Fruit fly (Drosophila melanogaster) whole organism, embryonic: ENCODE results near the gene CG42728.

Experiments
- Blimp-1 ChIP-seq: fragments of 200-800 bp; sonication (Bioruptor generic); optimal IDR thresholded peaks from 3 replicates; lab custom pipeline; 2018; ENCODE audit warnings: missing biosample characterization, missing genetic modification characterization, mild to moderate bottlenecking, moderate library complexity, missing genetic modification reagents
- CG10209 ChIP-seq: fragments of 200-800 bp; sonication (Bioruptor generic); optimal IDR thresholded peaks from 3 replicates; lab custom pipeline; 2017; ENCODE audit warnings: missing biosample characterization, mild to moderate bottlenecking, missing genetic modification characterization, missing genetic modification reagents
- CG1024 ChIP-seq: fragments of 200-800 bp; sonication (Bioruptor generic); IDR thresholded peaks from 2 replicates; pipeline ENCODE4 v1.3.6; 2022; ENCODE audit warnings: missing biosample characterization, missing genetic modification characterization
- CG10274 ChIP-seq: fragments of 200-800 bp; sonication (Bioruptor generic); optimal IDR thresholded peaks from 3 replicates; lab custom pipeline; 2017; ENCODE audit warnings: missing biosample characterization, mild to moderate bottlenecking, missing genetic modification characterization
- CG10979 ChIP-seq: fragments of 200-800 bp; sonication (Bioruptor generic); optimal IDR thresholded peaks from 2 replicates; lab custom pipeline; 2018; ENCODE audit warnings: missing biosample characterization, mild to moderate bottlenecking, missing genetic modification characterization, moderate library complexity
- CG11695 ChIP-seq: fragments of 200-800 bp; sonication (Bioruptor generic); IDR thresholded peaks from 3 replicates; pipeline ENCODE4 v1.3.6; 2022; ENCODE audit warnings: missing biosample characterization, missing genetic modification characterization
- CG12071 ChIP-seq: fragments of 200-800 bp; sonication (Bioruptor generic); optimal IDR thresholded peaks from 3 replicates; lab custom pipeline; 2018; ENCODE audit warnings: missing biosample characterization, mild to moderate bottlenecking, missing genetic modification characterization
- CG14441 ChIP-seq: fragments of 200-800 bp; sonication (Bioruptor generic); IDR thresholded peaks from 2 replicates; pipeline ENCODE4 v1.3.6; 2022; ENCODE audit warnings: missing biosample characterization, missing genetic modification characterization
- CG15073 ChIP-seq: fragments of 200-800 bp; sonication (Bioruptor generic); optimal IDR thresholded peaks from 2 replicates; lab custom pipeline; 2016; ENCODE audit warnings: missing biosample characterization, missing genetic modification characterization
- CG16863 ChIP-seq: fragments of 200-800 bp; sonication (Bioruptor generic); optimal IDR thresholded peaks from 3 replicates; lab custom pipeline; 2016; ENCODE audit warnings: missing biosample characterization, missing genetic modification characterization
- CG2199 ChIP-seq: fragments of 200-800 bp; sonication (Bioruptor generic); IDR thresholded peaks from 3 replicates; pipeline ENCODE4 v1.3.6; 2022; ENCODE audit warnings: missing biosample characterization, missing genetic modification characterization
- CG32772 ChIP-seq: fragments of 200-800 bp; sonication (Bioruptor generic); IDR thresholded peaks from 2 replicates; pipeline ENCODE4 v1.3.6; 2022; ENCODE audit warnings: missing biosample characterization, missing genetic modification characterization
- CG34224 ChIP-seq: fragments of 200-800 bp; sonication (Bioruptor generic); IDR thresholded peaks from 3 replicates; pipeline ENCODE4 v1.3.6; 2022; ENCODE audit warnings: missing biosample characterization, missing genetic modification characterization; ENCODE audit not compliant: partially characterized antibody
- CG3847 ChIP-seq: fragments of 200-800 bp; sonication (Bioruptor generic); IDR thresholded peaks from 2 replicates; pipeline ENCODE4 v1.3.6; 2022; ENCODE audit warnings: missing biosample characterization, missing genetic modification characterization
- CG6854 ChIP-seq: fragments of 200-800 bp; sonication (Bioruptor generic); optimal IDR thresholded peaks from 3 replicates; lab custom pipeline; 2017; ENCODE audit warnings: missing biosample characterization, mild to moderate bottlenecking, missing genetic modification characterization
- CG7357 ChIP-seq: fragments of 200-800 bp; sonication (Bioruptor generic); IDR thresholded peaks from 3 replicates; pipeline ENCODE4 v1.3.6; 2022; ENCODE audit warnings: missing biosample characterization, missing genetic modification characterization
- CG9215 ChIP-seq: fragments of 200-800 bp; sonication (Bioruptor generic); IDR thresholded peaks from 2 replicates; pipeline ENCODE4 v1.3.6; 2022; ENCODE audit warnings: missing biosample characterization, missing genetic modification characterization
- D19B ChIP-seq: fragments of 200-800 bp; sonication (Bioruptor generic); optimal IDR thresholded peaks from 2 replicates; lab custom pipeline; 2017; ENCODE audit warnings: missing biosample characterization, mild to moderate bottlenecking, missing genetic modification characterization
- E2f1 ChIP-seq: fragments of 200-800 bp; sonication (Bioruptor generic); IDR thresholded peaks from 2 replicates; pipeline ENCODE4 v1.3.6; 2022; ENCODE audit warnings: missing biosample characterization, missing genetic modification characterization
- Gug ChIP-seq: fragments of 200-800 bp; sonication (Bioruptor generic); IDR thresholded peaks from 4 replicates; pipeline ENCODE4 v1.3.6; 2022; ENCODE audit warnings: missing biosample characterization, missing genetic modification characterization
- H15 ChIP-seq: fragments of 200-800 bp; sonication (Bioruptor generic); IDR thresholded peaks from 3 replicates; pipeline ENCODE4 v1.3.6; 2022; ENCODE audit warnings: missing biosample characterization, missing genetic modification characterization
- H2.0 ChIP-seq: fragments of 200-800 bp; sonication (Bioruptor generic); IDR thresholded peaks from 2 replicates; pipeline ENCODE4 v1.3.6; 2022; ENCODE audit warnings: missing biosample characterization, missing genetic modification characterization
- HmgD ChIP-seq: fragments of 200-800 bp; sonication (Bioruptor generic); optimal IDR thresholded peaks from 3 replicates; lab custom pipeline; 2016; ENCODE audit warnings: missing biosample characterization, missing genetic modification characterization
- MESR4 ChIP-seq: fragments of 200-800 bp; sonication (Bioruptor generic); optimal IDR thresholded peaks from 2 replicates; lab custom pipeline; 2018; ENCODE audit warnings: missing biosample characterization, mild to moderate bottlenecking, missing genetic modification characterization, moderate library complexity
- Neu2 ChIP-seq: fragments of 200-800 bp; sonication (Bioruptor generic); optimal IDR thresholded peaks from 3 replicates; lab custom pipeline; 2016; ENCODE audit warnings: missing biosample characterization, missing genetic modification characterization, borderline replicate concordance
- Optix ChIP-seq: fragments of 200-800 bp; sonication (Bioruptor generic); IDR thresholded peaks from 3 replicates; pipeline ENCODE4 v1.3.6; 2022; ENCODE audit warnings: missing biosample characterization, missing genetic modification characterization
- Sry-δ ChIP-seq: fragments of 200-800 bp; sonication (Bioruptor generic); optimal IDR thresholded peaks from 2 replicates; lab custom pipeline; 2016; ENCODE audit warnings: missing biosample characterization, missing genetic modification characterization
- al ChIP-seq: fragments of 200-800 bp; sonication (Bioruptor generic); IDR thresholded peaks from 2 replicates; pipeline ENCODE4 v1.3.6; 2022; ENCODE audit warnings: missing biosample characterization, missing genetic modification characterization
- ash1 ChIP-seq: fragments of 200-800 bp; sonication (Bioruptor generic); optimal IDR thresholded peaks from 2 replicates; lab custom pipeline; 2018; ENCODE audit warnings: missing biosample characterization, mild to moderate bottlenecking, missing genetic modification characterization
- bab2 ChIP-seq: fragments of 200-800 bp; sonication (Bioruptor generic); optimal IDR thresholded peaks from 2 replicates; lab custom pipeline; 2016; ENCODE audit warnings: missing biosample characterization, missing genetic modification characterization
- bowl ChIP-seq: fragments of 200-800 bp; sonication (Bioruptor generic); IDR thresholded peaks from 2 replicates; pipeline ENCODE4 v1.3.6; 2022; ENCODE audit warnings: missing biosample characterization, missing genetic modification characterization
- da ChIP-seq: fragments of 200-800 bp; sonication (Bioruptor generic); optimal IDR thresholded peaks from 2 replicates; lab custom pipeline; 2016; ENCODE audit warnings: missing biosample characterization, missing genetic modification characterization
- dati ChIP-seq: fragments of 200-800 bp; sonication (Bioruptor generic); IDR thresholded peaks from 2 replicates; pipeline ENCODE4 v1.3.6; 2022; ENCODE audit warnings: missing biosample characterization, missing genetic modification characterization
- dmrt11E ChIP-seq: fragments of 200-800 bp; sonication (Bioruptor generic); optimal IDR thresholded peaks from 3 replicates; lab custom pipeline; 2018; ENCODE audit warnings: missing biosample characterization, mild to moderate bottlenecking, missing genetic modification characterization, moderate library complexity
- fd64A ChIP-seq: fragments of 200-800 bp; sonication (Bioruptor generic); optimal IDR thresholded peaks from 3 replicates; lab custom pipeline; 2018; ENCODE audit warnings: missing biosample characterization, mild to moderate bottlenecking, missing genetic modification characterization
- kni ChIP-seq: fragments of 200-800 bp; sonication (Bioruptor generic); optimal IDR thresholded peaks from 3 replicates; lab custom pipeline; 2017; ENCODE audit warnings: mild to moderate bottlenecking, missing biosample characterization, missing genetic modification reagents, missing genetic modification characterization
- lab ChIP-seq: fragments of 200-800 bp; sonication (Bioruptor generic); optimal IDR thresholded peaks from 3 replicates; lab custom pipeline; 2017; ENCODE audit warnings: missing biosample characterization, missing genetic modification characterization, mild to moderate bottlenecking, moderate library complexity, missing genetic modification reagents
- lmd ChIP-seq: fragments of 200-800 bp; sonication (Bioruptor generic); IDR thresholded peaks from 2 replicates; pipeline ENCODE4 v1.3.6; 2022; ENCODE audit warnings: missing biosample characterization, missing genetic modification characterization
- org-1 ChIP-seq: fragments of 200-800 bp; sonication (Bioruptor generic); optimal IDR thresholded peaks from 2 replicates; lab custom pipeline; 2017; ENCODE audit warnings: missing biosample characterization, missing genetic modification characterization
- pan ChIP-seq, 4 experiments: fragments of >200 bp in 3 of 4; fragments of 200-800 bp in 1 of 4; sonication (Bioruptor generic) in 1 of 4; optimal IDR thresholded peaks in 3 of 4; IDR thresholded peaks in 1 of 4; 2 replicates each; pipeline versions ENCODE4 v1.3.6 to Lab custom; 2017 to 2022; ENCODE audit warnings: missing biosample characterization in 2 of 4, missing genetic modification characterization in 2 of 4, mixed read lengths in 1 of 4
- phol ChIP-seq: fragments of 200-800 bp; sonication (Bioruptor generic); optimal IDR thresholded peaks from 3 replicates; lab custom pipeline; 2018; ENCODE audit warnings: missing biosample characterization, mild to moderate bottlenecking, missing genetic modification characterization, moderate library complexity
- prd ChIP-seq, 3 experiments: fragments of >200 bp in 2 of 3; fragments of 200-800 bp in 1 of 3; sonication (Bioruptor generic) in 1 of 3; optimal IDR thresholded peaks in 2 of 3; IDR thresholded peaks in 1 of 3; 2 replicates in 2 of 3; 3 replicates in 1 of 3; pipeline versions ENCODE4 v1.3.6 to Lab custom; 2017 to 2022; ENCODE audit warnings: missing biosample characterization in 1 of 3, missing genetic modification characterization in 1 of 3
- pzg ChIP-seq: fragments of 200-800 bp; sonication (Bioruptor generic); optimal IDR thresholded peaks from 3 replicates; lab custom pipeline; 2018; ENCODE audit warnings: missing biosample characterization, mild to moderate bottlenecking, missing genetic modification characterization, moderate library complexity
- rib ChIP-seq: fragments of 200-800 bp; sonication (Bioruptor generic); IDR thresholded peaks from 2 replicates; pipeline ENCODE4 v1.3.6; 2022; ENCODE audit warnings: missing biosample characterization, missing genetic modification characterization
- sens ChIP-seq: fragments of 200-800 bp; sonication (Bioruptor generic); peaks from one replicate; lab custom pipeline; 2016; ENCODE audit warnings: missing biosample characterization, missing genetic modification characterization
- trem ChIP-seq: fragments of 200-800 bp; optimal IDR thresholded peaks from 3 replicates; lab custom pipeline; 2019; ENCODE audit warnings: missing biosample characterization, mild to moderate bottlenecking, missing genetic modification characterization, moderate library complexity
- tx ChIP-seq: fragments of 200-800 bp; sonication (Bioruptor generic); optimal IDR thresholded peaks from 2 replicates; lab custom pipeline; 2016; ENCODE audit warnings: missing biosample characterization, missing genetic modification characterization
- zf30C ChIP-seq: fragments of 200-800 bp; sonication (Bioruptor generic); optimal IDR thresholded peaks from 3 replicates; lab custom pipeline; 2018; ENCODE audit warnings: missing biosample characterization, mild to moderate bottlenecking, missing genetic modification characterization

CG42728 gene

DNA sequence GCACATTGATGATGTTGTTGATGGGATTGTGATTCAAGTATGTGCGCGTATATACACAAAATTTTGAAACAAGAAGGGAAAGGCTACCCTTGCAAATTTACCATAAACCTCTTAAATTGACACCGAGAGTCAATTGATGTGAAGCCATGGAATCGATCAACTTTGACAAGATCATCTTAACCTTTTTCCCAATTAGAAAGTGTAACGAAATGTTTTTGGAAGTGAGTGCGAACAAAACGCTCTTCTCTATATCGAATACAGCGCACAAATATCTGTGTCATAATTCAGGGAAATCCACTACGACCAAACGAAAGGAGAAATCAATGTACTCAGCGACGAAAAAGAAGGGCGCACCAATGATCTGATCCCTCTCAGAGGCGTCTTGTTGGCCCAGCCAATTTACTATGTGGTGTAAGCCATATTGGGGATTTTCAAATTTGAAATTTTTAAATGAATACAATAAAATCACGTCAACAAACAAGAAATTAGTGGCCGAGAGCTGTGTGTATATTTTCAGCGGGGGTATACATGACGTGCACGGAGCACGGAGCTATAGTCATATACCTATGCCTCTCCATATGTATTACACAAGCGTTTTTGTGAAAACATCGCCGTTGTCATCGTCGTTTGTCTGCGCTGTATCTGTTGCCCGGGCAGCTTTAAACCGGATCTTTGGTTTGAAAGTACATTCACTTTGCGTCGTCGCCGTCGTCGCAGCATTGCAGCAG is 5.6 kb upstream of the CG42728 start (continued):
- peak; percentile 99 for TF ChIP-seq CG10274 (GFP tag; lab: Kevin White, UChicago)
- TF ChIP-seq lmd (GFP tag; lab: Robert Waterston, UW): peak; percentile 16; the same call in 1 of the 2 replicates
- TF ChIP-seq CG11695 (GFP tag; lab: Robert Waterston, UW): no peak
- TF ChIP-seq CG10209 (GFP tag; lab: Kevin White, UChicago): peak; percentile 20
- TF ChIP-seq CG1024: peak; percentile 49; the same call in 1 of the 2 replicates
- no peak for TF ChIP-seq zf30C (GFP tag; lab: Kevin White, UChicago)
- TF ChIP-seq Gug (GFP tag; lab: Robert Waterston, UW): 0 out of 4 replicates have a peak, but pooled peaks have one; percentile 25
- peak; percentile 33 for TF ChIP-seq bab2
- TF ChIP-seq D19B: peak; percentile 11
- 0 out of 2 replicates have a peak, but pooled peaks have one; percentile 4 for TF ChIP-seq CG32772 (GFP tag; lab: Robert Waterston, UW)
- no peak for TF ChIP-seq CG15073
- TF ChIP-seq H15 (GFP tag; lab: Robert Waterston, UW): no peak
- peak; percentile 58 for TF ChIP-seq Blimp-1 (GFP tag; lab: Kevin White, UChicago)
- 0 out of 3 replicates have a peak, but pooled peaks have one; percentile 26 for TF ChIP-seq CG2199 (GFP tag; lab: Robert Waterston, UW)
- no peak for TF ChIP-seq pan (optimal IDR thresholded peaks at IDR 0.05; lab: Kevin White, UChicago)
- TF ChIP-seq pan (GFP tag; optimal IDR thresholded peaks at IDR 0.05 in 1 of 2, IDR thresholded peaks at IDR 0.05 in 1 of 2): peak in 1 of 2 experiments; percentile 22
- TF ChIP-seq sens (GFP tag; lab: Kevin White, UChicago): peak; percentile 84
- no peak for TF ChIP-seq rib (GFP tag; lab: Robert Waterston, UW)
- TF ChIP-seq org-1 (GFP tag; lab: Kevin White, UChicago): peak; percentile 8
- peak; percentile 39 for TF ChIP-seq CG10979
- no peak for TF ChIP-seq bowl (GFP tag; lab: Robert Waterston, UW)
- TF ChIP-seq Sry-δ: peak; percentile 2
- peak; percentile 41; the same call in 1 of the 3 replicates for TF ChIP-seq Optix (GFP tag; lab: Robert Waterston, UW)
- no peak for TF ChIP-seq da (GFP tag; lab: Kevin White, UChicago)
- TF ChIP-seq CG16863 (GFP tag; lab: Kevin White, UChicago): peak; percentile 27
- TF ChIP-seq CG12071: peak; percentile 48
- no peak for TF ChIP-seq pzg (GFP tag; lab: Kevin White, UChicago)
- TF ChIP-seq phol (tag; lab: Kevin White, UChicago): peak; percentile 10
- peak; percentile 11; the same call in 1 of the 2 replicates for TF ChIP-seq CG9215 (GFP tag; lab: Robert Waterston, UW)
- TF ChIP-seq CG14441: peak; percentile 49; the same call in 1 of the 2 replicates
- TF ChIP-seq Neu2 (GFP tag; lab: Kevin White, UChicago): no peak
- no peak for TF ChIP-seq tx (GFP tag; lab: Kevin White, UChicago)
- TF ChIP-seq MESR4: no peak
- TF ChIP-seq lab (GFP tag; lab: Kevin White, UChicago): peak; percentile 61
- 0 out of 2 replicates have a peak, but pooled peaks have one; percentile 21 for TF ChIP-seq E2f1 (GFP tag; lab: Robert Waterston, UW)
- TF ChIP-seq ash1 (GFP tag; lab: Kevin White, UChicago): no peak
- TF ChIP-seq prd (optimal IDR thresholded peaks at IDR 0.05; lab: Kevin White, UChicago): no peak
- 0 out of 3 replicates have a peak, but pooled peaks have one; percentile 17 for TF ChIP-seq prd (GFP tag; IDR thresholded peaks at IDR 0.05; lab: Robert Waterston, UW)
- TF ChIP-seq CG34224 (GFP tag; lab: Robert Waterston, UW): no peak
- TF ChIP-seq al (GFP tag; lab: Robert Waterston, UW): peak; percentile 24; the same call in 1 of the 2 replicates
- no peak for TF ChIP-seq dati (GFP tag; lab: Robert Waterston, UW)
- TF ChIP-seq CG7357: 0 out of 3 replicates have a peak, but pooled peaks have one; percentile 8
- TF ChIP-seq CG6854 (GFP tag; lab: Kevin White, UChicago): no peak
- peak; percentile 46; the same call in 1 of the 2 replicates for TF ChIP-seq H2.0 (GFP tag; lab: Robert Waterston, UW)
- TF ChIP-seq trem: peak; percentile 8
- no peak for TF ChIP-seq CG3847 (GFP tag; lab: Robert Waterston, UW)
- peak; percentile 42 for TF ChIP-seq fd64A
- no peak for TF ChIP-seq kni (GFP tag; lab: Kevin White, UChicago)
- TF ChIP-seq HmgD: no peak
- TF ChIP-seq dmrt11E (tag; lab: Kevin White, UChicago): peak; percentile 19
